Fruit fly (Drosophila melanogaster) whole organism: Measurements from ENCODE around the gene st.

ENCODE experiments used
- CG8478 ChIP-seq: fragments of >200 bp; optimal IDR thresholded peaks from 2 replicates; lab custom pipeline; 2018; ENCODE audit warnings: inconsistent platforms
- Dll ChIP-seq: fragments of >200 bp; optimal IDR thresholded peaks from 2 replicates; lab custom pipeline; 2017
- pan ChIP-seq: fragments of >200 bp; optimal IDR thresholded peaks from 2 replicates; lab custom pipeline; 2017
- psq ChIP-seq: fragments of >200 bp; optimal IDR thresholded peaks from 2 replicates; lab custom pipeline; 2017
- usp ChIP-seq: fragments of >200 bp; optimal IDR thresholded peaks from 2 replicates; lab custom pipeline; 2017; ENCODE audit warnings: missing biosample characterization, missing genetic modification characterization, mixed read lengths

DNA sequence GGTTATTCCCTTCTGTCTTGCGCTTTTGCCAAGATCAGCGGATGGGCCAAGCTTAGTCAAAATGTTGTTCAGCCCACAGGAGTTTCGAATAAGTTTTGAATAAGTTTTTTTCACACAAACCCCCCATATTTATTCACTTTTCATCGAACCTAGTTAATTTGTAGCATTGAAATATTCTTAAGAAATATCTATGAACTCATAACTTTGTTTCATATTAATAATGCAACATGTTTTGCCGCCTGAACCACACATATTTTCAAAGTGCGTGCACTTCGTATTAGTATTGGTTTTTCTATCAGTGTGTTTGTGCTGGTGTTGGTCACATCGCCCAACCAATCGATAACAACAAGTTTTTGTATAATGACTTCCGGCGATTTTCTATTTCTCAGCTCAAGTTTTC lies 10.9 kb upstream of the st start:
- TF ChIP-seq usp (GFP tag; lab: Kevin White, UChicago) (no peak), psq (no peak), pan (no peak), Dll (lab: Kevin White, UChicago) (no peak), CG8478 (lab: Kevin White, UChicago) (no peak)
